Worm (Caenorhabditis elegans): ENCODE results near the gene mans-3.

DNA sequence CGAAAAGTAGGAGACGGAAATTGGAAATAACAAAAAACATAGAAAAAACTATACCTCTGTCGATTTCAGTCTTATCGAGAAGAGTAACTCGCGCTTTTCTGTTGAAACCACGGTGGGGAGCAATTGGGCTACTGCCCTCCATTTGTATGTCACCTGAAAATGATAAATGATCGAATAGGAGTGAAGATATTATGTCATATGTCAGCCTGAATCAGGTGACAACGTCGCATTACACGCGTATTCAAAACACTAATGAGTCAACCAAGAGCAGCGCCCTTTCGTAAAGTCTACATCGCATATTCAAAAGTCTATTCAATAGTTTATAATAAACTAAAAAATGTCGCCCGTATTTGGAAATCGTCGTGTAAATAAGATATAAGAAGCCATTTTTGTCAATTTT lies 12.3 kb upstream of the mans-3 start:
- no peak for TF ChIP-seq nhr-77 (tag; optimal IDR thresholded peaks at IDR 0.05)
- TF ChIP-seq nhr-237 (tag; optimal IDR thresholded peaks at IDR 0.05): no peak
- no peak for TF ChIP-seq skn-1 (tag; optimal IDR thresholded peaks at IDR 0.05)
- no peak for TF ChIP-seq elt-2 (tag; optimal IDR thresholded peaks at IDR 0.05)
- no peak for TF ChIP-seq mdl-1 (tag; optimal IDR thresholded peaks at IDR 0.05)
- TF ChIP-seq nhr-11 (tag; optimal IDR thresholded peaks at IDR 0.05): no peak
- no peak for TF ChIP-seq nhr-76 (tag; optimal IDR thresholded peaks at IDR 0.05)
- TF ChIP-seq unc-39 (tag; optimal IDR thresholded peaks at IDR 0.05): no peak
